Worm (Caenorhabditis elegans) whole organism, young adult: ENCODE data around the gene B0403.5.
A peak's percentile ranks its signal among the peaks of the same experiment; 100 is the strongest.

Source experiments
- B0019.2 ChIP-seq: fragments of 200-800 bp; sonication (Bioruptor generic); conservative IDR thresholded peaks from 2 replicates; pipeline ENCODE4 v1.3.6; 2022; ENCODE audit warnings: missing genetic modification reagents, missing genetic modification characterization, missing compliant biosample characterization
- B0035.1 ChIP-seq: sonication (generic microtip); optimal IDR thresholded peaks from 2 replicates; lab custom pipeline; 2016; ENCODE audit warnings: missing genetic modification characterization, mild to moderate bottlenecking, missing compliant biosample characterization, missing genotype, missing genetic modification reagents
- B0261.1 ChIP-seq: sonication (generic microtip); optimal IDR thresholded peaks from 2 replicates; lab custom pipeline; 2016; ENCODE audit warnings: mild to moderate bottlenecking, missing genetic modification characterization, moderate library complexity, missing compliant biosample characterization
- F10E7.11 ChIP-seq: sonication (generic microtip); optimal IDR thresholded peaks from 2 replicates; lab custom pipeline; 2017; ENCODE audit warnings: mild to moderate bottlenecking, missing genetic modification characterization, moderate library complexity, missing compliant biosample characterization
- F33H1.4 ChIP-seq: fragments of 200-800 bp; sonication (Bioruptor generic); IDR thresholded peaks from 2 replicates; pipeline ENCODE4 v1.3.6; 2022; ENCODE audit warnings: missing genetic modification reagents, missing genetic modification characterization, missing compliant biosample characterization
- F37B4.10 ChIP-seq: fragments of 200-800 bp; sonication (Bioruptor generic); IDR thresholded peaks from 2 replicates; pipeline ENCODE4 v1.3.6; 2022; ENCODE audit warnings: missing genetic modification characterization, missing compliant biosample characterization
- F57A8.1 ChIP-seq: fragments of 200-800 bp; sonication (Bioruptor generic); optimal IDR thresholded peaks from 2 replicates; lab custom pipeline; 2018; ENCODE audit warnings: mild to moderate bottlenecking, missing genetic modification characterization, moderate library complexity, missing compliant biosample characterization
- Y53G8AR.9 ChIP-seq: fragments of 200-800 bp; sonication (Bioruptor generic); conservative IDR thresholded peaks from 2 replicates; pipeline ENCODE4 v1.3.6; 2022; ENCODE audit warnings: missing genetic modification reagents, missing genetic modification characterization, missing compliant biosample characterization
- Y56A3A.18 ChIP-seq: fragments of 200-800 bp; sonication (Bioruptor generic); IDR thresholded peaks from 2 replicates; pipeline ENCODE4 v1.3.6; 2022; ENCODE audit warnings: missing genetic modification reagents, missing genetic modification characterization, missing compliant biosample characterization
- ama-1 ChIP-seq, 3 experiments: fragments of 150-350 bp in 1 of 3; sonication (generic microtip) in 2 of 3; optimal IDR thresholded peaks; 2 replicates each; lab custom pipeline; 2014 to 2018; ENCODE audit warnings: missing biosample characterization in 2 of 3, missing genetic modification characterization in 2 of 3, missing genetic modification reagents in 2 of 3
- aptf-3 ChIP-seq: fragments of 200-800 bp; sonication (Bioruptor generic); IDR thresholded peaks from 2 replicates; pipeline ENCODE4 v1.3.6; 2022; ENCODE audit warnings: missing genetic modification characterization, missing compliant biosample characterization
- atf-7 ChIP-seq: sonication (generic microtip); optimal IDR thresholded peaks from 2 replicates; lab custom pipeline; 2017; ENCODE audit warnings: mild to moderate bottlenecking, missing genetic modification characterization, missing compliant biosample characterization
- attf-3 ChIP-seq: fragments of 200-800 bp; sonication (Bioruptor generic); conservative IDR thresholded peaks from 2 replicates; pipeline ENCODE4 v1.3.6; 2022; ENCODE audit warnings: missing genetic modification reagents, missing genetic modification characterization, missing compliant biosample characterization
- bed-1 ChIP-seq: fragments of 200-800 bp; sonication (Bioruptor generic); IDR thresholded peaks from 2 replicates; pipeline ENCODE4 v1.3.6; 2022; ENCODE audit warnings: missing genetic modification reagents, missing genetic modification characterization, missing compliant biosample characterization
- bed-2 ChIP-seq: fragments of 200-800 bp; sonication (Bioruptor generic); IDR thresholded peaks from 2 replicates; pipeline ENCODE4 v1.3.6; 2022; ENCODE audit warnings: missing genetic modification reagents, missing genetic modification characterization, missing compliant biosample characterization
- ccch-3 ChIP-seq: fragments of 200-800 bp; sonication (Bioruptor generic); optimal IDR thresholded peaks from 2 replicates; lab custom pipeline; 2018; ENCODE audit warnings: mild to moderate bottlenecking, missing genetic modification characterization, missing compliant biosample characterization
- cebp-1 ChIP-seq, 2 experiments: fragments of 200-800 bp in 1 of 2; sonication (Bioruptor generic) in 1 of 2; sonication (generic microtip) in 1 of 2; IDR thresholded peaks in 1 of 2; optimal IDR thresholded peaks in 1 of 2; 2 replicates each; pipeline versions ENCODE4 v1.3.6 to Lab custom; 2017 to 2022; ENCODE audit warnings: missing compliant biosample characterization in 2 of 2, missing genetic modification characterization in 2 of 2, mild to moderate bottlenecking in 1 of 2, missing genetic modification reagents in 1 of 2, moderate library complexity in 1 of 2
- cebp-2 ChIP-seq: fragments of 200-800 bp; sonication (Bioruptor generic); IDR thresholded peaks from 2 replicates; pipeline ENCODE4 v1.3.6; 2022; ENCODE audit warnings: missing genetic modification characterization, missing compliant biosample characterization
- ceh-100 ChIP-seq: fragments of 200-800 bp; sonication (Bioruptor generic); IDR thresholded peaks from 2 replicates; pipeline ENCODE4 v1.3.6; 2022; ENCODE audit warnings: missing genetic modification reagents, missing genetic modification characterization, missing compliant biosample characterization
- ceh-27 ChIP-seq: fragments of 200-800 bp; sonication (Bioruptor generic); optimal IDR thresholded peaks from 2 replicates; lab custom pipeline; 2018; ENCODE audit warnings: mild to moderate bottlenecking, missing genetic modification characterization, moderate library complexity, missing compliant biosample characterization
- ceh-91 ChIP-seq: fragments of 200-800 bp; sonication (Bioruptor generic); IDR thresholded peaks from 2 replicates; pipeline ENCODE4 v1.3.6; 2022; ENCODE audit warnings: missing genetic modification reagents, missing genetic modification characterization, missing compliant biosample characterization
- chd-7 ChIP-seq: sonication (generic microtip); optimal IDR thresholded peaks from 2 replicates; lab custom pipeline; 2016; ENCODE audit warnings: mild to moderate bottlenecking, missing genetic modification characterization, moderate library complexity, missing compliant biosample characterization
- dpl-1 ChIP-seq: fragments of 150-350 bp; optimal IDR thresholded peaks from 2 replicates; lab custom pipeline; 2014; ENCODE audit warnings: missing biosample characterization, missing genetic modification reagents, missing genetic modification characterization
- egl-44 ChIP-seq: fragments of 200-800 bp; sonication (Bioruptor generic); IDR thresholded peaks from 2 replicates; pipeline ENCODE4 v1.3.6; 2022; ENCODE audit warnings: missing genetic modification reagents, missing genetic modification characterization, missing compliant biosample characterization
- ets-4 ChIP-seq: fragments of 200-800 bp; sonication (Bioruptor generic); optimal IDR thresholded peaks from 2 replicates; lab custom pipeline; 2018; ENCODE audit warnings: mild to moderate bottlenecking, missing genetic modification characterization, missing compliant biosample characterization
- fkh-3 ChIP-seq: sonication (generic microtip); optimal IDR thresholded peaks from 2 replicates; lab custom pipeline; 2016; ENCODE audit warnings: mild to moderate bottlenecking, missing genetic modification characterization, missing compliant biosample characterization
- hmg-20 ChIP-seq: fragments of 200-800 bp; sonication (Bioruptor generic); IDR thresholded peaks from 2 replicates; pipeline ENCODE4 v1.3.6; 2022; ENCODE audit warnings: missing genetic modification reagents, missing genetic modification characterization, missing compliant biosample characterization
- hsf-1 ChIP-seq: fragments of 200-800 bp; sonication (Bioruptor generic); IDR thresholded peaks from 2 replicates; pipeline ENCODE4 v1.3.6; 2022; ENCODE audit warnings: missing genetic modification reagents, missing genetic modification characterization, missing compliant biosample characterization
- lag-1 ChIP-seq: fragments of 200-800 bp; sonication (Bioruptor generic); IDR thresholded peaks from 2 replicates; pipeline ENCODE4 v1.3.6; 2022; ENCODE audit warnings: missing genetic modification reagents, missing genetic modification characterization, missing compliant biosample characterization
- let-607 ChIP-seq, 2 experiments: fragments of 200-800 bp in 1 of 2; sonication (Bioruptor generic) in 1 of 2; sonication (generic microtip) in 1 of 2; optimal IDR thresholded peaks; 2 replicates each; lab custom pipeline; 2016 to 2018; ENCODE audit warnings: mild to moderate bottlenecking in 2 of 2, missing compliant biosample characterization in 2 of 2, missing genetic modification characterization in 2 of 2, moderate library complexity in 2 of 2, missing genotype in 1 of 2
- lir-1 ChIP-seq: fragments of 200-800 bp; sonication (Bioruptor generic); conservative IDR thresholded peaks from 2 replicates; pipeline ENCODE4 v1.3.6; 2022; ENCODE audit warnings: missing genetic modification reagents, missing genetic modification characterization, missing compliant biosample characterization
- lsl-1 ChIP-seq: fragments of 200-800 bp; sonication (Bioruptor generic); optimal IDR thresholded peaks from 2 replicates; lab custom pipeline; 2018; ENCODE audit warnings: mild to moderate bottlenecking, missing genetic modification characterization, moderate library complexity, missing compliant biosample characterization
- madf-10 ChIP-seq: sonication (generic microtip); optimal IDR thresholded peaks from 2 replicates; lab custom pipeline; 2016; ENCODE audit warnings: mild to moderate bottlenecking, missing genetic modification characterization, missing compliant biosample characterization
- madf-3 ChIP-seq: fragments of 200-800 bp; sonication (Bioruptor generic); IDR thresholded peaks from 2 replicates; pipeline ENCODE4 v1.3.6; 2022; ENCODE audit warnings: missing genetic modification reagents, missing genetic modification characterization, missing compliant biosample characterization
- mcd-1 ChIP-seq: fragments of 200-800 bp; sonication (Bioruptor generic); IDR thresholded peaks from 2 replicates; pipeline ENCODE4 v1.3.6; 2022; ENCODE audit warnings: missing genetic modification reagents, missing genetic modification characterization, missing compliant biosample characterization
- nfyb-1 ChIP-seq: fragments of 200-800 bp; sonication (Bioruptor generic); IDR thresholded peaks from 2 replicates; pipeline ENCODE4 v1.3.6; 2022; ENCODE audit warnings: missing genetic modification reagents, missing genetic modification characterization, missing compliant biosample characterization
- nhr-120 ChIP-seq: fragments of 200-800 bp; sonication (Bioruptor generic); IDR thresholded peaks from 2 replicates; pipeline ENCODE4 v1.3.6; 2022; ENCODE audit warnings: missing genetic modification characterization, missing compliant biosample characterization
- nhr-80 ChIP-seq: sonication (generic microtip); optimal IDR thresholded peaks from 2 replicates; lab custom pipeline; 2016; ENCODE audit warnings: missing genetic modification characterization, missing compliant biosample characterization
- nhr-90 ChIP-seq: sonication (generic microtip); optimal IDR thresholded peaks from 2 replicates; lab custom pipeline; 2016; ENCODE audit warnings: missing genotype, mild to moderate bottlenecking, missing genetic modification characterization, missing compliant biosample characterization
- pbrm-1 ChIP-seq: fragments of 200-800 bp; sonication (Bioruptor generic); IDR thresholded peaks from 2 replicates; pipeline ENCODE4 v1.3.6; 2022; ENCODE audit warnings: missing genetic modification reagents, missing genetic modification characterization, missing compliant biosample characterization
- sdz-38 ChIP-seq: sonication (generic microtip); optimal IDR thresholded peaks from 2 replicates; lab custom pipeline; 2016; ENCODE audit warnings: missing genotype, missing genetic modification characterization, missing compliant biosample characterization
- snpc-3.4 ChIP-seq: sonication (generic microtip); optimal IDR thresholded peaks from 2 replicates; lab custom pipeline; 2017; ENCODE audit warnings: missing genetic modification characterization, mild to moderate bottlenecking, missing compliant biosample characterization, antibody characterized with exemption, moderate library complexity, missing genotype, missing genetic modification reagents
- xnd-1 ChIP-seq: sonication (generic microtip); optimal IDR thresholded peaks from 2 replicates; lab custom pipeline; 2016; ENCODE audit warnings: missing genotype, missing genetic modification reagents, missing genetic modification characterization, missing compliant biosample characterization
- zfh-2 ChIP-seq: fragments of 200-800 bp; sonication (Bioruptor generic); conservative IDR thresholded peaks from 2 replicates; pipeline ENCODE4 v1.3.6; 2022; ENCODE audit warnings: missing genetic modification reagents, missing genetic modification characterization, missing compliant biosample characterization
- zim-3 ChIP-seq: sonication (generic microtip); optimal IDR thresholded peaks from 2 replicates; lab custom pipeline; 2017; ENCODE audit warnings: mild to moderate bottlenecking, missing genetic modification characterization, moderate library complexity, missing compliant biosample characterization
- ztf-22 ChIP-seq: fragments of 200-800 bp; sonication (Bioruptor generic); optimal IDR thresholded peaks from 2 replicates; lab custom pipeline; 2018; ENCODE audit warnings: mild to moderate bottlenecking, missing genetic modification characterization, moderate library complexity, missing compliant biosample characterization

B0403.5 gene

DNA sequence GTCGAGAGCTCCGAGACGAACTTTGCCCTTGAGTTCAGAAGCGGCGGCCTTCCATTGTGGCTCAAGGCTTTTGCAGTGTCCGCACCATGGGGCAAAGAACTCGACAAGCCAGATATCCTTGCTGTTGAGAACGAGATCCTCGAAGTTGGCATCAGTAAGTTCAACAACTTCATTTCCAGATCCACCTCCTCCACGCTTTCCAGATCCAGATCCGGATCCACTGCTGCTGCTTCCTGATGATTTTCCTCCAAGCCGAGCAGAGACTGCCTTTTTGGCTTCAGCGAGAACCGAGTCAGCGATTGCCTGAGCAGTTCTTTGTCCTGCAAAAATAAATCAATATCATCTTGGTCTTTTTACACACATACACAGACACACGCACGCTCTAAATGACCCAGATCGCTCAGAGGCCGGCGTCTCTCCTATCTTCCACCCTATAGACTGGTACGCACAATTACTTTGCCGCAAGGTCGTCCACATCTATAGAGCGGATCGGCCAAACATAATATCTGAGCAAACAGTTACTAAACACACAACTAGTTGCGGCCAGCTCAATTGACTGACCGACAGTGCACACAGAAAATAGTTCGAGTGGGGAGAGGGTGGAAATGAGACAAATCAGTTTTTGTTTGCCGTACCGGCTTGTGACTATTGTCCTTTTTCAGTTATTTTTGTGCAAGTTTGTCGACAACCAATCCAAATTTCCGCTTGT lies 9.9 kb downstream of the B0403.5 start:
- TF ChIP-seq F57A8.1 (GFP tag; lab: Kevin White, UChicago) (no peak), bed-1 (GFP tag; lab: Robert Waterston, UW) (no peak), fkh-3 (no peak), ztf-22 (GFP tag; lab: Kevin White, UChicago) (no peak), mcd-1 (GFP tag; lab: Robert Waterston, UW) (0 out of 2 replicates have a peak, but pooled peaks have one; percentile 5), F33H1.4 (GFP tag; lab: Robert Waterston, UW) (no peak), snpc-3.4 (no peak), lsl-1 (GFP tag; lab: Kevin White, UChicago) (no peak), atf-7 (tag; lab: Kevin White, UChicago) (no peak), F37B4.10 (no peak), nhr-120 (no peak), lag-1 (no peak), hsf-1 (GFP tag; lab: Robert Waterston, UW) (no peak), madf-3 (GFP tag; lab: Robert Waterston, UW) (no peak), nhr-80 (no peak), ceh-91 (no peak), zfh-2 (GFP tag; lab: Robert Waterston, UW) (peak; percentile 58; the same call in 1 of the 2 replicates), nhr-90 (tag; lab: Kevin White, UChicago) (no peak), nfyb-1 (GFP tag; lab: Robert Waterston, UW) (0 out of 2 replicates have a peak, but pooled peaks have one; percentile 8), aptf-3 (no peak), sdz-38 (no peak), cebp-1 (GFP tag; IDR thresholded peaks at IDR 0.05; lab: Robert Waterston, UW) (no peak), cebp-1 (tag; optimal IDR thresholded peaks at IDR 0.05; lab: Kevin White, UChicago) (no peak), xnd-1 (tag; lab: Kevin White, UChicago) (no peak), ceh-100 (GFP tag; lab: Robert Waterston, UW) (no peak), dpl-1 (GFP tag; lab: Kevin White, UChicago) (no peak), egl-44 (GFP tag; lab: Robert Waterston, UW) (no peak), attf-3 (GFP tag; lab: Robert Waterston, UW) (no peak)

ce11 chrX:7068400-7068799 lies 10.9 kb downstream of the B0403.5 start, which contains the start of gene pdi-6:
Gene pdi-6, minus strand, starts transcription at chrX:7068563.
- TF ChIP-seq Y56A3A.18 (peak; percentile 53; the same call in 1 of the 2 replicates), bed-2 (GFP tag; lab: Robert Waterston, UW) (0 out of 2 replicates have a peak, but pooled peaks have one; percentile 16), ccch-3 (GFP tag; lab: Kevin White, UChicago) (peak; percentile 16), B0019.2 (no peak), F10E7.11 (tag; lab: Kevin White, UChicago) (no peak), pbrm-1 (peak; percentile 85; the same call in 1 of the 2 replicates), chd-7 (tag; lab: Kevin White, UChicago) (peak; percentile 23), ceh-27 (GFP tag; lab: Kevin White, UChicago) (peak; percentile 92), ama-1 (optimal IDR thresholded peaks at IDR 0.05; lab: Kevin White, UChicago) (no peak), ama-1 (GFP tag; optimal IDR thresholded peaks at IDR 0.05; lab: Kevin White, UChicago) (no peak), lir-1 (GFP tag; lab: Robert Waterston, UW) (no peak), let-607 (tag; optimal IDR thresholded peaks at IDR 0.05; lab: Kevin White, UChicago) (peak; percentile 95), B0035.1 (peak; percentile 25), zfh-2 (GFP tag; lab: Robert Waterston, UW) (peak; percentile 94), Y53G8AR.9 (GFP tag; lab: Robert Waterston, UW) (peak; percentile 71), dpl-1 (GFP tag; lab: Kevin White, UChicago) (peak; percentile 11), B0261.1 (tag; lab: Kevin White, UChicago) (peak; percentile 14), aptf-3 (no peak), madf-10 (tag; lab: Kevin White, UChicago) (peak; percentile 73), atf-7 (tag; lab: Kevin White, UChicago) (peak; percentile 52), cebp-2 (GFP tag; lab: Robert Waterston, UW) (no peak), attf-3 (GFP tag; lab: Robert Waterston, UW) (0 out of 2 replicates have a peak, but pooled peaks have one; percentile 10), zim-3 (tag; lab: Kevin White, UChicago) (no peak), ets-4 (GFP tag; lab: Kevin White, UChicago) (peak; percentile 87), hmg-20 (0 out of 2 replicates have a peak, but pooled peaks have one; percentile 4)
